Fruit fly (Drosophila melanogaster): ENCODE measurements around the gene CCT6.
A peak's percentile ranks its signal among the peaks of the same experiment; 100 is the strongest.

CCT6 gene

DNA sequence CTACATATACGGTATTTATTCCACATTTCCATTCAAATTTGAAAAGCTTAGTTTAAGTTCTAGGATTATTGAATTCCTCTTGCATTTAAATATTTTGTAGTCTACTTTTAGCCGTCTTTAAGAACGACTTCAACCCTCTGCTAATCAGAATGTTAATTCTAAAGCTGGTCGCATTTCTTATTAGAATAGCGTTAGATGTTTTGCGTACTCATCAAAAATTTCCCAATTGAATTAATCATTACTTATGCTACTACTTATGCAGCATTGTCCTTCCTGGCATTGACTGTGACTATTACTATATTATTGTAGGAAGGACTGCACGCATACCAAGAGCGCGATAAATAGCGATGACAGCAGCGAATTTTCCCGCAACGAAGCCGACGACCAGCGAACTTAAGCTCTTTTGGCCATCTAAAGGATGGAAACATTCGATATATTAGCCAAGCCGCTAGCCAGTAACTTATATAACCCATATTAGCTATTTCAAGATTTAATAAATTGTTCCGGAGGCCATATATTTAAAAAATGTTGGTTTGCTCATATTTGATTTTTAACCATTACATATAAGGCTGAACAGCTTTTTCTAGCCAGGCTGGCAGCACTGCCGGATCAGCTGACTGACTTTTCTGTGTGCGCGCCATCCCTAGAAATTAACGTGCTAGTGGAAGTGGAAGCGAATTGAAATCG, 49.5 kb upstream of the CCT6 start, which contains the start of gene CG8128 (continued):
- TF ChIP-seq pdm3 (GFP tag; optimal IDR thresholded peaks at IDR 0.05): peak; percentile 28
- no peak for TF ChIP-seq fd59A (GFP tag; optimal IDR thresholded peaks at IDR 0.05)

DNA sequence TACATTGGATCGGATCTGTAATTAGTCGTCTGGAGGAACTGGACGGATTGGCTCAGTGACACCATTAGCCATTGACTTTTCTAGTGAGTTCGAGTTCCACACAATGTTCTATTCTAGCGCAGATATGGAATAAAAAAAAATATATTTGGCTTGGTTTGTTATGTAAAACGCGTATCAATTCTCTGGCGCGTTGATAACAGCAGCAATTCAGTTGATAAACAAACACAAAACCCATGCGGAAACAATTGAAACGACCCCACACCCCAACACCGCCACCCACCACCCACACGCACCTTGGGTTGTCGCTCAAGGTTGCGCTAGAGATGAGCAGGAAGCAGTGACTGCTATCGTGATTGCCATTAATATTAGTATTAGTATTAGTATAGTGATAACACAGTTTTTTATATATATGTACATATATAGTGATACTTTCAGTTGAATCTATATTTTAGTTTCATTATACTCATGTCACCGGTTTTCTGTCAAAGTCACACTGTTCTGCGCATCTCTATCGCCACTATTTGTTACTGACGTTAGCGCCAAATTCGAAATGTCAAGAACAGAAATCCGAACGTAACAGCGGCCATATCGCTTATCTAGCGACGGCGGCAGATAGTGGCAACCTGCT, 48.8 kb upstream of the CCT6 start:
- TF ChIP-seq esn (GFP tag; optimal IDR thresholded peaks at IDR 0.05): peak; percentile 82
- TF ChIP-seq CG4318 (GFP tag; optimal IDR thresholded peaks at IDR 0.05): peak; percentile 79
- peak; percentile 74 for TF ChIP-seq CG8119 (GFP tag; IDR thresholded peaks at IDR 0.05)
- peak; percentile 94 for TF ChIP-seq CG6163 (GFP tag; IDR thresholded peaks at IDR 0.05)
- TF ChIP-seq achi (GFP tag; optimal IDR thresholded peaks at IDR 0.05): peak; percentile 92
- TF ChIP-seq CG3919 (GFP tag; optimal IDR thresholded peaks at IDR 0.05): peak; percentile 88
- TF ChIP-seq eg (GFP tag; IDR thresholded peaks at IDR 0.05): peak; percentile 93
- TF ChIP-seq CG15336 (GFP tag; IDR thresholded peaks at IDR 0.05): peak; percentile 83
- TF ChIP-seq CG10631 (GFP tag; optimal IDR thresholded peaks at IDR 0.05): peak; percentile 90
- TF ChIP-seq CG11294 (GFP tag; IDR thresholded peaks at IDR 0.05): peak; percentile 88
- peak; percentile 72 for TF ChIP-seq Hr39 (GFP tag; optimal IDR thresholded peaks at IDR 0.05)
- TF ChIP-seq fd85E (GFP tag; optimal IDR thresholded peaks at IDR 0.05): no peak
- TF ChIP-seq CG8632 (GFP tag; optimal IDR thresholded peaks at IDR 0.05): peak; percentile 79
- TF ChIP-seq OdsH (GFP tag; optimal IDR thresholded peaks at IDR 0.05): peak; percentile 86
- TF ChIP-seq Smox (GFP tag; optimal IDR thresholded peaks at IDR 0.05): peak; percentile 75
- peak; percentile 89 for TF ChIP-seq fkh (GFP tag; optimal IDR thresholded peaks at IDR 0.05)
- TF ChIP-seq spab (GFP tag; optimal IDR thresholded peaks at IDR 0.05): peak; percentile 78
- peak; percentile 76 for TF ChIP-seq CG1621 (tag; optimal IDR thresholded peaks at IDR 0.05)
- peak; percentile 83 for TF ChIP-seq CG6792 (GFP tag; optimal IDR thresholded peaks at IDR 0.05)
- peak; percentile 93 for TF ChIP-seq Eip78C (GFP tag)
- peak; percentile 68 for TF ChIP-seq Sox14 (GFP tag; optimal IDR thresholded peaks at IDR 0.05)
- TF ChIP-seq Eip75B (GFP tag; optimal IDR thresholded peaks at IDR 0.05): peak; percentile 73
- TF ChIP-seq dac (GFP tag; optimal IDR thresholded peaks at IDR 0.05): peak; percentile 76
- TF ChIP-seq dsx (GFP tag; optimal IDR thresholded peaks at IDR 0.05; ENCODE audit: poor library complexity, severe bottlenecking): peak; percentile 87
- peak; percentile 81 for TF ChIP-seq CG6276 (GFP tag; optimal IDR thresholded peaks at IDR 0.05)
- TF ChIP-seq lz (GFP tag; optimal IDR thresholded peaks at IDR 0.05): peak; percentile 74
- peak; percentile 83 for TF ChIP-seq CG10669 (GFP tag; optimal IDR thresholded peaks at IDR 0.05)
- peak; percentile 53 to 57 for TF ChIP-seq salr (GFP tag; optimal IDR thresholded peaks at IDR 0.05)
- peak; percentile 82 for TF ChIP-seq Met (GFP tag; optimal IDR thresholded peaks at IDR 0.05)
- TF ChIP-seq CG16779 (tag; optimal IDR thresholded peaks at IDR 0.05): no peak
- TF ChIP-seq Ets21C (GFP tag; optimal IDR thresholded peaks at IDR 0.05): peak; percentile 59
- peak; percentile 78 for TF ChIP-seq CG6808 (GFP tag; optimal IDR thresholded peaks at IDR 0.05)
- TF ChIP-seq CG6854 (GFP tag; optimal IDR thresholded peaks at IDR 0.05): peak; percentile 48
- TF ChIP-seq CG9139 (GFP tag; optimal IDR thresholded peaks at IDR 0.05): peak; percentile 71
- TF ChIP-seq ss (GFP tag; optimal IDR thresholded peaks at IDR 0.05): peak; percentile 82 to 84
- TF ChIP-seq Ets96B (tag; optimal IDR thresholded peaks at IDR 0.05): peak; percentile 86
- peak; percentile 79 for TF ChIP-seq cyc (GFP tag; optimal IDR thresholded peaks at IDR 0.05)
- peak; percentile 78 for TF ChIP-seq CG11902 (GFP tag; optimal IDR thresholded peaks at IDR 0.05)
- no peak for TF ChIP-seq Hr38 (GFP tag; optimal IDR thresholded peaks at IDR 0.05)
- TF ChIP-seq net (GFP tag; optimal IDR thresholded peaks at IDR 0.05): peak; percentile 75
- peak; percentile 84 for TF ChIP-seq acj6 (GFP tag; optimal IDR thresholded peaks at IDR 0.05)
- peak; percentile 67 for TF ChIP-seq fd59A (GFP tag; optimal IDR thresholded peaks at IDR 0.05)
- TF ChIP-seq Blimp-1 (GFP tag; optimal IDR thresholded peaks at IDR 0.05): peak; percentile 66
- TF ChIP-seq Eip93F (GFP tag; optimal IDR thresholded peaks at IDR 0.05): peak; percentile 71
- TF ChIP-seq pdm3 (GFP tag; optimal IDR thresholded peaks at IDR 0.05): peak; percentile 79
- peak; percentile 84 for TF ChIP-seq CG11762 (GFP tag; optimal IDR thresholded peaks at IDR 0.05; ENCODE audit: insufficient read depth)
- TF ChIP-seq CG8319 (GFP tag; optimal IDR thresholded peaks at IDR 0.05): peak; percentile 65
